Fruit fly (Drosophila melanogaster): ENCODE results near the gene Spindly.

The Spindly gene

DNA sequence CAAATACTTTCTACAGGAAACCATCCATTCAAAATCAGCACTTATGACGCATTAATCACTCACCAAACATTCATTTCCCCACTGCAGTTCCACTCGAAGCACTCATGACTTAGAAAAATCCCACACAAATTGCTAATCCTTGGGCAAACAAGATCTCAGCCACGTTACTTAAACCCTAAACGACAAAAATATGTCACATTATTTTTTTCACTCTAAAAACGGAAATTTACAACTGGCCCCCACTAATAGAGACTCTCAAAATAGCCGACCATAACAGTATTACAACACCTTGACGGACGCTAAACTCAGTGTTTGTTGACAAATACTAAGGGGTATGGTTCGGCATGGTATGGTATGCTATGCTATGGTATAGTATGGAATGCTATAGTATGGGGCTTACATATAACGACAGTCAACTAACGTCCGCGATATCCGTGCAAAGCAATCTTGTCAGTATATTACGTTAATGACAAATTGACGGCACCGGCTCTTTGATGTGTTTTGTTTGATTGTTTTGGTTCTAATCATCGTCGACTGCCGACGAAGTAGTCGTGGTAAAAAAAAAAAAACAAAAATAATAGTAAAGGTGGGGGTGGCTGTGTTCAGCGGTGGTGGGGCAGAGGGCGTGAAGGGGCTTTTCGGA is 42.5 kb upstream of the Spindly start (continued):
- TF ChIP-seq CG10543 (GFP tag; optimal IDR thresholded peaks at IDR 0.05) (no peak), CG7987 (GFP tag; optimal IDR thresholded peaks at IDR 0.05) (peak; percentile 32), HHEX (GFP tag; optimal IDR thresholded peaks at IDR 0.05) (no peak), CG32772 (GFP tag; IDR thresholded peaks at IDR 0.05) (peak; percentile 40), z (GFP tag; IDR thresholded peaks at IDR 0.05) (peak; percentile 56; the same call in 1 of the 3 replicates), bcd (GFP tag; optimal IDR thresholded peaks at IDR 0.05) (no peak), PHDP (tag; optimal IDR thresholded peaks at IDR 0.05) (peak; percentile 2), al (GFP tag; IDR thresholded peaks at IDR 0.05) (no peak), CG13424 (tag; optimal IDR thresholded peaks at IDR 0.05) (no peak), CG10979 (tag; optimal IDR thresholded peaks at IDR 0.05) (no peak), CG17359 (tag; optimal IDR thresholded peaks at IDR 0.05) (peak; percentile 36), MTF-1 (GFP tag; optimal IDR thresholded peaks at IDR 0.05; ENCODE audit: borderline replicate concordance) (no peak), pan (optimal IDR thresholded peaks at IDR 0.05) (no peak), pan (GFP tag; optimal IDR thresholded peaks at IDR 0.05 in 1 of 2, IDR thresholded peaks at IDR 0.05 in 1 of 2) (peak in 1 of 2 experiments; percentile 61), Meics (GFP tag; optimal IDR thresholded peaks at IDR 0.05) (no peak)

DNA sequence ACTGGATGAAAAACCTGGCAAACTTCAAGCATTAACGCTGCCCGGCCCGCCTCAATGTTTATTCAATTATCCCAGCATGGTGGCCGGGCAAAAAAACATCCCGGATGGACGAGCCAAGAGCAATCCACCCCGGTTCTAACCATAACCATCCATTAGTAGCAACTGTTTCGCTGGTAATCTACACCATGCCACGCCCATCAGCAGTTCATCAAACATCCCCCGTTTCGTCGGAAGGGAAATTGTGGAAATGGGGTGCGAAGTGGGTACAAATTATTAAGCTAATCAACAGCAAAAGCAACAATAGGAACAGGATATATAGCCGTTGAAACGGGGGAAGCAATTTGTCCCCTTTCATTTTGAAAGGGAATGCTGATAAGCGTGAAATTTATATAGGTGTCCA is 41.3 kb upstream of the Spindly start:
- peak; percentile 24 for TF ChIP-seq CG3065 (GFP tag; optimal IDR thresholded peaks at IDR 0.05)
- no peak for TF ChIP-seq B-H2 (GFP tag; optimal IDR thresholded peaks at IDR 0.05)
- TF ChIP-seq jigr1 (GFP tag; IDR thresholded peaks at IDR 0.05), result no peak
- no peak for TF ChIP-seq CG2202 (tag; optimal IDR thresholded peaks at IDR 0.05)
- TF ChIP-seq CG8359 (GFP tag; optimal IDR thresholded peaks at IDR 0.05; ENCODE audit: borderline replicate concordance), result no peak
- TF ChIP-seq dmrt99B (tag; optimal IDR thresholded peaks at IDR 0.05), result no peak
- no peak for TF ChIP-seq ind (GFP tag; optimal IDR thresholded peaks at IDR 0.05)
- no peak for TF ChIP-seq HLH3B (GFP tag; IDR thresholded peaks at IDR 0.05)
- TF ChIP-seq kay (GFP tag; optimal IDR thresholded peaks at IDR 0.05), result no peak
- TF ChIP-seq Scr (GFP tag; IDR thresholded peaks at IDR 0.05; ENCODE audit: partially characterized antibody), result no peak
- no peak for TF ChIP-seq vnd (GFP tag; IDR thresholded peaks at IDR 0.05; ENCODE audit: partially characterized antibody)
- TF ChIP-seq CG18764 (GFP tag; optimal IDR thresholded peaks at IDR 0.05), result no peak
- peak; percentile 88 for TF ChIP-seq Nf-YB (GFP tag; optimal IDR thresholded peaks at IDR 0.05)
- TF ChIP-seq pros (GFP tag; optimal IDR thresholded peaks at IDR 0.05), result peak; percentile 10
- TF ChIP-seq sqz (GFP tag; optimal IDR thresholded peaks at IDR 0.05), result peak; percentile 21
- no peak for TF ChIP-seq tll (GFP tag; optimal IDR thresholded peaks at IDR 0.05)
- TF ChIP-seq Med (GFP tag), result peak; percentile 5
- TF ChIP-seq CG12744 (GFP tag; optimal IDR thresholded peaks at IDR 0.05), result no peak
- peak; percentile 73 for TF ChIP-seq seq (GFP tag; IDR thresholded peaks at IDR 0.05)
- no peak for TF ChIP-seq CG16863 (GFP tag; optimal IDR thresholded peaks at IDR 0.05)
- TF ChIP-seq CrebB (tag; optimal IDR thresholded peaks at IDR 0.05), result no peak
- no peak for TF ChIP-seq chif (GFP tag; optimal IDR thresholded peaks at IDR 0.05)
- TF ChIP-seq wek (GFP tag; optimal IDR thresholded peaks at IDR 0.05), result no peak
- TF ChIP-seq Dp (GFP tag; optimal IDR thresholded peaks at IDR 0.05), result no peak
- no peak for TF ChIP-seq Dll (GFP tag; IDR thresholded peaks at IDR 0.05; ENCODE audit: partially characterized antibody)
- TF ChIP-seq eve (GFP tag; optimal IDR thresholded peaks at IDR 0.05), result no peak
- no peak for TF ChIP-seq pfk (GFP tag; optimal IDR thresholded peaks at IDR 0.05)
- TF ChIP-seq CG15269 (tag; optimal IDR thresholded peaks at IDR 0.05), result no peak
- no peak for TF ChIP-seq CG2875 (GFP tag; optimal IDR thresholded peaks at IDR 0.05)
- TF ChIP-seq Jarid2 (GFP tag; optimal IDR thresholded peaks at IDR 0.05), result peak; percentile 3
- no peak for TF ChIP-seq hth (optimal IDR thresholded peaks at IDR 0.05)
- no peak for TF ChIP-seq CG13287 (GFP tag; IDR thresholded peaks at IDR 0.05; ENCODE audit: partially characterized antibody)
- no peak for TF ChIP-seq Lim3 (GFP tag; IDR thresholded peaks at IDR 0.05)
- no peak for TF ChIP-seq luna (GFP tag; optimal IDR thresholded peaks at IDR 0.05)

Measured in whole organism, embryonic.